Worm (Caenorhabditis elegans) whole organism, young adult: ENCODE data around the gene spp-6.

Source experiments
- B0019.2 ChIP-seq: fragments of 200-800 bp; sonication (Bioruptor generic); conservative IDR thresholded peaks from 2 replicates; pipeline ENCODE4 v1.3.6; 2022; ENCODE audit warnings: missing genetic modification reagents, missing genetic modification characterization, missing compliant biosample characterization
- B0261.1 ChIP-seq: sonication (generic microtip); optimal IDR thresholded peaks from 2 replicates; lab custom pipeline; 2016; ENCODE audit warnings: mild to moderate bottlenecking, missing genetic modification characterization, moderate library complexity, missing compliant biosample characterization
- C06A6.2 ChIP-seq: fragments of 200-800 bp; sonication (Bioruptor generic); conservative IDR thresholded peaks from 2 replicates; pipeline ENCODE4 v1.3.6; 2022; ENCODE audit warnings: missing genetic modification characterization, missing compliant biosample characterization
- F10E7.11 ChIP-seq: sonication (generic microtip); optimal IDR thresholded peaks from 2 replicates; lab custom pipeline; 2017; ENCODE audit warnings: mild to moderate bottlenecking, missing genetic modification characterization, moderate library complexity, missing compliant biosample characterization
- F22D6.2 ChIP-seq: sonication (generic microtip); optimal IDR thresholded peaks from 2 replicates; lab custom pipeline; 2016; ENCODE audit warnings: mild to moderate bottlenecking, missing genetic modification characterization, missing compliant biosample characterization
- F23B12.7 ChIP-seq: sonication (generic microtip); optimal IDR thresholded peaks from 2 replicates; lab custom pipeline; 2017; ENCODE audit warnings: missing genetic modification characterization, mild to moderate bottlenecking, missing compliant biosample characterization, antibody characterized with exemption, moderate library complexity; ENCODE audit not compliant: insufficient read depth
- F33H1.4 ChIP-seq: fragments of 200-800 bp; sonication (Bioruptor generic); IDR thresholded peaks from 2 replicates; pipeline ENCODE4 v1.3.6; 2022; ENCODE audit warnings: missing genetic modification reagents, missing genetic modification characterization, missing compliant biosample characterization
- F49E8.2 ChIP-seq: sonication (generic microtip); optimal IDR thresholded peaks from 3 replicates; lab custom pipeline; 2017; ENCODE audit warnings: missing genetic modification characterization, mild to moderate bottlenecking, missing compliant biosample characterization, antibody characterized with exemption, moderate library complexity; ENCODE audit not compliant: insufficient read depth
- F57A8.1 ChIP-seq: fragments of 200-800 bp; sonication (Bioruptor generic); optimal IDR thresholded peaks from 2 replicates; lab custom pipeline; 2018; ENCODE audit warnings: mild to moderate bottlenecking, missing genetic modification characterization, moderate library complexity, missing compliant biosample characterization
- K11D2.4 ChIP-seq: fragments of 200-800 bp; sonication (Bioruptor generic); IDR thresholded peaks from 2 replicates; pipeline ENCODE4 v1.3.6; 2022; ENCODE audit warnings: missing genetic modification reagents, missing genetic modification characterization, missing compliant biosample characterization
- T26A5.8 ChIP-seq: sonication (generic microtip); optimal IDR thresholded peaks from 2 replicates; lab custom pipeline; 2016; ENCODE audit warnings: missing genetic modification characterization, missing compliant biosample characterization
- Y53F4B.3 ChIP-seq: fragments of 200-800 bp; sonication (Bioruptor generic); IDR thresholded peaks from 2 replicates; pipeline ENCODE4 v1.3.6; 2022; ENCODE audit warnings: missing genetic modification reagents, missing genetic modification characterization, missing compliant biosample characterization
- Y79H2A.3 ChIP-seq: fragments of 200-800 bp; sonication (Bioruptor generic); conservative IDR thresholded peaks from 2 replicates; pipeline ENCODE4 v1.3.6; 2022; ENCODE audit warnings: missing genetic modification reagents, missing genetic modification characterization, missing compliant biosample characterization
- aptf-2 ChIP-seq: fragments of 200-800 bp; sonication (Bioruptor generic); conservative IDR thresholded peaks from 2 replicates; pipeline ENCODE4 v1.3.6; 2022; ENCODE audit warnings: missing genetic modification reagents, missing genetic modification characterization, missing compliant biosample characterization
- aptf-3 ChIP-seq: fragments of 200-800 bp; sonication (Bioruptor generic); IDR thresholded peaks from 2 replicates; pipeline ENCODE4 v1.3.6; 2022; ENCODE audit warnings: missing genetic modification characterization, missing compliant biosample characterization
- attf-3 ChIP-seq: fragments of 200-800 bp; sonication (Bioruptor generic); conservative IDR thresholded peaks from 2 replicates; pipeline ENCODE4 v1.3.6; 2022; ENCODE audit warnings: missing genetic modification reagents, missing genetic modification characterization, missing compliant biosample characterization
- bed-1 ChIP-seq: fragments of 200-800 bp; sonication (Bioruptor generic); IDR thresholded peaks from 2 replicates; pipeline ENCODE4 v1.3.6; 2022; ENCODE audit warnings: missing genetic modification reagents, missing genetic modification characterization, missing compliant biosample characterization
- cebp-2 ChIP-seq: fragments of 200-800 bp; sonication (Bioruptor generic); IDR thresholded peaks from 2 replicates; pipeline ENCODE4 v1.3.6; 2022; ENCODE audit warnings: missing genetic modification characterization, missing compliant biosample characterization
- ceh-58 ChIP-seq: fragments of 200-800 bp; sonication (Bioruptor generic); IDR thresholded peaks from 2 replicates; pipeline ENCODE4 v1.3.6; 2022; ENCODE audit warnings: missing genetic modification characterization, missing compliant biosample characterization
- ceh-91 ChIP-seq: fragments of 200-800 bp; sonication (Bioruptor generic); IDR thresholded peaks from 2 replicates; pipeline ENCODE4 v1.3.6; 2022; ENCODE audit warnings: missing genetic modification reagents, missing genetic modification characterization, missing compliant biosample characterization
- die-1 ChIP-seq: sonication (generic microtip); optimal IDR thresholded peaks from 2 replicates; lab custom pipeline; 2016; ENCODE audit warnings: missing genotype, mild to moderate bottlenecking, missing genetic modification characterization, missing compliant biosample characterization
- dpl-1 ChIP-seq: fragments of 150-350 bp; optimal IDR thresholded peaks from 2 replicates; lab custom pipeline; 2014; ENCODE audit warnings: missing biosample characterization, missing genetic modification reagents, missing genetic modification characterization
- egl-18 ChIP-seq: fragments of 200-800 bp; sonication (Bioruptor generic); IDR thresholded peaks from 2 replicates; pipeline ENCODE4 v1.3.6; 2022; ENCODE audit warnings: missing genetic modification reagents, missing genetic modification characterization, missing compliant biosample characterization
- ets-4 ChIP-seq: fragments of 200-800 bp; sonication (Bioruptor generic); optimal IDR thresholded peaks from 2 replicates; lab custom pipeline; 2018; ENCODE audit warnings: mild to moderate bottlenecking, missing genetic modification characterization, missing compliant biosample characterization
- hlh-12 ChIP-seq: sonication (generic microtip); optimal IDR thresholded peaks from 2 replicates; lab custom pipeline; 2016; ENCODE audit warnings: missing genetic modification characterization, missing compliant biosample characterization
- hlh-26 ChIP-seq: fragments of 200-800 bp; sonication (Bioruptor generic); conservative IDR thresholded peaks from 2 replicates; pipeline ENCODE4 v1.3.6; 2022; ENCODE audit warnings: missing genetic modification reagents, missing genetic modification characterization, missing compliant biosample characterization
- hsf-1 ChIP-seq: fragments of 200-800 bp; sonication (Bioruptor generic); IDR thresholded peaks from 2 replicates; pipeline ENCODE4 v1.3.6; 2022; ENCODE audit warnings: missing genetic modification reagents, missing genetic modification characterization, missing compliant biosample characterization
- let-526 ChIP-seq: fragments of 200-800 bp; sonication (Bioruptor generic); IDR thresholded peaks from 2 replicates; pipeline ENCODE4 v1.3.6; 2022; ENCODE audit warnings: missing genetic modification reagents, missing genetic modification characterization, missing compliant biosample characterization
- lin-26 ChIP-seq: fragments of 200-800 bp; sonication (Bioruptor generic); IDR thresholded peaks from 2 replicates; pipeline ENCODE4 v1.3.6; 2022; ENCODE audit warnings: missing genetic modification reagents, missing genetic modification characterization, missing compliant biosample characterization
- madf-6 ChIP-seq: fragments of 200-800 bp; sonication (Bioruptor generic); IDR thresholded peaks from 2 replicates; pipeline ENCODE4 v1.3.6; 2022; ENCODE audit warnings: missing genetic modification reagents, missing genetic modification characterization, missing compliant biosample characterization
- mcd-1 ChIP-seq: fragments of 200-800 bp; sonication (Bioruptor generic); IDR thresholded peaks from 2 replicates; pipeline ENCODE4 v1.3.6; 2022; ENCODE audit warnings: missing genetic modification reagents, missing genetic modification characterization, missing compliant biosample characterization
- mel-28 ChIP-seq: sonication (generic microtip); optimal IDR thresholded peaks from 2 replicates; lab custom pipeline; 2016; ENCODE audit warnings: borderline replicate concordance, mild to moderate bottlenecking, missing genetic modification characterization, missing compliant biosample characterization
- mxl-1 ChIP-seq: sonication (generic microtip); optimal IDR thresholded peaks from 2 replicates; lab custom pipeline; 2016; ENCODE audit warnings: missing genetic modification characterization, missing compliant biosample characterization
- nhr-27 ChIP-seq: fragments of 200-800 bp; sonication (Bioruptor generic); optimal IDR thresholded peaks from 2 replicates; lab custom pipeline; 2018; ENCODE audit warnings: mild to moderate bottlenecking, missing genetic modification characterization, moderate library complexity, missing compliant biosample characterization
- pbrm-1 ChIP-seq: fragments of 200-800 bp; sonication (Bioruptor generic); IDR thresholded peaks from 2 replicates; pipeline ENCODE4 v1.3.6; 2022; ENCODE audit warnings: missing genetic modification reagents, missing genetic modification characterization, missing compliant biosample characterization
- repo-1 ChIP-seq: sonication (generic microtip); optimal IDR thresholded peaks from 2 replicates; lab custom pipeline; 2017; ENCODE audit warnings: mild to moderate bottlenecking, missing genetic modification characterization, missing compliant biosample characterization
- rpc-1 ChIP-seq, 2 experiments: fragments of 150-350 bp in 1 of 2; sonication (generic microtip) in 1 of 2; optimal IDR thresholded peaks; 2 replicates each; lab custom pipeline; 2014 to 2018; ENCODE audit warnings: missing biosample characterization in 1 of 2, missing genetic modification characterization in 1 of 2, missing genetic modification reagents in 1 of 2, missing genotype in 1 of 2
- sea-2 ChIP-seq: fragments of 200-800 bp; sonication (Bioruptor generic); IDR thresholded peaks from 2 replicates; pipeline ENCODE4 v1.3.6; 2022; ENCODE audit warnings: missing genetic modification characterization, missing compliant biosample characterization
- snpc-1.1 ChIP-seq: sonication (generic microtip); optimal IDR thresholded peaks from 2 replicates; lab custom pipeline; 2017; ENCODE audit warnings: missing genetic modification characterization, mild to moderate bottlenecking, missing compliant biosample characterization, antibody characterized with exemption, moderate library complexity, missing genotype, missing genetic modification reagents; ENCODE audit not compliant: insufficient read depth
- snpc-1.3 ChIP-seq: sonication (generic microtip); optimal IDR thresholded peaks from 2 replicates; lab custom pipeline; 2017; ENCODE audit warnings: missing genetic modification characterization, mild to moderate bottlenecking, missing compliant biosample characterization, antibody characterized with exemption, moderate library complexity, missing genotype, missing genetic modification reagents; ENCODE audit not compliant: insufficient read depth
- sptf-2 ChIP-seq: fragments of 200-800 bp; sonication (Bioruptor generic); optimal IDR thresholded peaks from 2 replicates; lab custom pipeline; 2018; ENCODE audit warnings: mild to moderate bottlenecking, missing genetic modification characterization, missing compliant biosample characterization
- tbp1 ChIP-seq: fragments of 200-800 bp; sonication (Bioruptor generic); optimal IDR thresholded peaks from 2 replicates; lab custom pipeline; 2018; ENCODE audit warnings: mild to moderate bottlenecking, missing genetic modification characterization, missing compliant biosample characterization
- tbx-9 ChIP-seq: sonication (generic microtip); optimal IDR thresholded peaks from 2 replicates; lab custom pipeline; 2016; ENCODE audit warnings: borderline replicate concordance, missing genetic modification characterization, inconsistent platforms, missing compliant biosample characterization
- unc-62 ChIP-seq: fragments of 150-350 bp; optimal IDR thresholded peaks from 2 replicates; lab custom pipeline; 2014; ENCODE audit warnings: missing biosample characterization, missing genetic modification reagents, missing genetic modification characterization
- zfh-2 ChIP-seq: fragments of 200-800 bp; sonication (Bioruptor generic); conservative IDR thresholded peaks from 2 replicates; pipeline ENCODE4 v1.3.6; 2022; ENCODE audit warnings: missing genetic modification reagents, missing genetic modification characterization, missing compliant biosample characterization
- ztf-18 ChIP-seq: sonication (generic microtip); optimal IDR thresholded peaks from 2 replicates; lab custom pipeline; 2016; ENCODE audit warnings: missing genotype, mild to moderate bottlenecking, missing genetic modification characterization, missing compliant biosample characterization
- ztf-25 ChIP-seq: fragments of 200-800 bp; sonication (Bioruptor generic); IDR thresholded peaks from 2 replicates; pipeline ENCODE4 v1.3.6; 2022; ENCODE audit warnings: missing genetic modification reagents, missing genetic modification characterization, missing compliant biosample characterization
- ztf-26 ChIP-seq: sonication (generic microtip); optimal IDR thresholded peaks from 2 replicates; lab custom pipeline; 2017; ENCODE audit warnings: missing genetic modification characterization, missing compliant biosample characterization

spp-6 gene

ce11 chrX:7334302-7334724, 17.2 kb downstream of the spp-6 start, which contains the start of gene epg-7 (continued):
- TF ChIP-seq aptf-3 (GFP tag; lab: Robert Waterston, UW), result no peak
- TF ChIP-seq snpc-1.1 (tag; lab: Kevin White, UChicago), result no peak
- TF ChIP-seq ceh-91 (GFP tag; lab: Robert Waterston, UW), result no peak
- peak; percentile 90 for TF ChIP-seq ztf-26 (tag; lab: Kevin White, UChicago)
- no peak for TF ChIP-seq sptf-2 (GFP tag; lab: Kevin White, UChicago)
- TF ChIP-seq ztf-25, result 0 out of 2 replicates have a peak, but pooled peaks have one; percentile 26
- TF ChIP-seq T26A5.8 (tag; lab: Kevin White, UChicago), result no peak
- TF ChIP-seq mel-28 (tag; lab: Kevin White, UChicago), result no peak
- TF ChIP-seq attf-3, result no peak
- TF ChIP-seq hsf-1, result no peak
- TF ChIP-seq tbx-9 (tag; lab: Kevin White, UChicago), result no peak
- TF ChIP-seq F23B12.7 (tag; lab: Kevin White, UChicago), result peak; percentile 49
- no peak for TF ChIP-seq F49E8.2 (tag; lab: Kevin White, UChicago)
- TF ChIP-seq Y79H2A.3 (GFP tag; lab: Robert Waterston, UW), result no peak
- peak; percentile 87 for TF ChIP-seq C06A6.2
- TF ChIP-seq dpl-1 (GFP tag; lab: Kevin White, UChicago), result no peak
- peak; percentile 5 for TF ChIP-seq B0261.1 (tag; lab: Kevin White, UChicago)
- TF ChIP-seq sea-2 (GFP tag; lab: Robert Waterston, UW), result no peak
- peak; percentile 84 for TF ChIP-seq K11D2.4 (GFP tag; lab: Robert Waterston, UW)
- TF ChIP-seq F22D6.2, result peak; percentile 60
- TF ChIP-seq bed-1 (GFP tag; lab: Robert Waterston, UW), result no peak
- TF ChIP-seq ztf-18 (tag; lab: Kevin White, UChicago), result peak; percentile 57
- TF ChIP-seq lin-26, result no peak
- no peak for TF ChIP-seq Y53F4B.3 (GFP tag; lab: Robert Waterston, UW)
- TF ChIP-seq aptf-2 (GFP tag; lab: Robert Waterston, UW), result no peak; the same call in 1 of the 2 replicates
- TF ChIP-seq tbp1 (GFP tag; lab: Kevin White, UChicago), result peak; percentile 66
- no peak for TF ChIP-seq B0019.2
- no peak for TF ChIP-seq F33H1.4 (GFP tag; lab: Robert Waterston, UW)
- no peak for TF ChIP-seq hlh-26 (GFP tag; lab: Robert Waterston, UW)
- peak; percentile 81 for TF ChIP-seq mcd-1 (GFP tag; lab: Robert Waterston, UW)
- peak; percentile 86 for TF ChIP-seq ets-4
- no peak for TF ChIP-seq nhr-27 (tag; lab: Kevin White, UChicago)
- TF ChIP-seq F57A8.1, result no peak
- no peak for TF ChIP-seq mxl-1 (tag; lab: Kevin White, UChicago)
- peak; percentile 35 for TF ChIP-seq die-1 (tag; lab: Kevin White, UChicago)
- TF ChIP-seq madf-6 (GFP tag; lab: Robert Waterston, UW), result no peak; the same call in 1 of the 2 replicates
- no peak for TF ChIP-seq unc-62 (GFP tag; lab: Kevin White, UChicago)
- TF ChIP-seq ceh-58 (GFP tag; lab: Robert Waterston, UW), result no peak
- TF ChIP-seq hlh-12, result no peak
- TF ChIP-seq repo-1, result peak; percentile 61
- TF ChIP-seq F10E7.11 (tag; lab: Kevin White, UChicago), result no peak
- TF ChIP-seq zfh-2, result peak; percentile 98
- TF ChIP-seq let-526 (GFP tag; lab: Robert Waterston, UW), result peak; percentile 88
- TF ChIP-seq snpc-1.3 (tag; lab: Kevin White, UChicago), result no peak
- no peak for TF ChIP-seq egl-18 (GFP tag; lab: Robert Waterston, UW)
- peak; percentile 78 for TF ChIP-seq pbrm-1 (GFP tag; lab: Robert Waterston, UW)
- no peak for TF ChIP-seq rpc-1 (optimal IDR thresholded peaks at IDR 0.05; lab: Kevin White, UChicago)
- TF ChIP-seq rpc-1 (tag; optimal IDR thresholded peaks at IDR 0.05; lab: Kevin White, UChicago), result no peak
- TF ChIP-seq cebp-2, result 0 out of 2 replicates have a peak, but pooled peaks have one; percentile 60
